Fruit fly (Drosophila melanogaster) whole organism, adult: ENCODE measurements around the gene tna.

Experiments used
- CG7045 ChIP-seq: fragments of 200-800 bp; sonication (Bioruptor generic); optimal IDR thresholded peaks from 2 replicates; lab custom pipeline; 2017; ENCODE audit warnings: missing biosample characterization, mild to moderate bottlenecking, missing genetic modification characterization
- CG7101 ChIP-seq: fragments of 200-800 bp; sonication (Bioruptor generic); optimal IDR thresholded peaks from 2 replicates; lab custom pipeline; 2018; ENCODE audit warnings: missing biosample characterization, mild to moderate bottlenecking, missing genetic modification characterization, moderate library complexity
- ovo ChIP-seq: fragments of 200-800 bp; sonication (Bioruptor generic); optimal IDR thresholded peaks from 2 replicates; lab custom pipeline; 2016; ENCODE audit warnings: missing biosample characterization, missing genetic modification characterization
- pad ChIP-seq: fragments of 200-800 bp; sonication (Bioruptor generic); optimal IDR thresholded peaks from 3 replicates; lab custom pipeline; 2017; ENCODE audit warnings: missing biosample characterization, missing genetic modification characterization, mild to moderate bottlenecking, moderate library complexity, missing genetic modification reagents

DNA sequence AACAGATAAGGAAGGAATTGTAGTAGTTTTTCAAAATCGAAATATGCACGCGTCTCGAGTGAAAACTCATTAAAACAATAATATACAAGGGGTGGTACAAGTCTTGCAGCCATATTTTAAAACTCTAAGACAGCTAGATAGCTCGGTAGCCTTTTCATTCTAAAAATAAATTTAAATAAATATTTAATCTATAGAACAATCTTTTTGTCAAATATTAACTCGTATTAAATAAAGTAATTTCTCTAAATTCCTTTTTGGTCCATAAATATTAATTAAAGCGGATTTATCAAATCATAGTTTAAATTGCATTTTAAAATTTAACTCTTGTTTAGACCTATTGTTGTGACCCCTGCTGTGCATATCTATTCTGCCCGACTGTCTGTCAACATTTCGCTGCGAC is 7.9 kb downstream of the tna start:
- TF ChIP-seq pad (GFP tag; lab: Kevin White, UChicago) = no peak
- no peak for TF ChIP-seq CG7101 (tag; lab: Kevin White, UChicago)
- TF ChIP-seq ovo (GFP tag; lab: Kevin White, UChicago) = no peak
- no peak for TF ChIP-seq CG7045 (GFP tag; lab: Kevin White, UChicago)
